Worm (Caenorhabditis elegans): ENCODE data around the gene T11F9.14.

- TF ChIP-seq lim-6 (tag; optimal IDR thresholded peaks at IDR 0.05), result no peak
- no peak for TF ChIP-seq nhr-11 (tag; optimal IDR thresholded peaks at IDR 0.05)
- no peak for TF ChIP-seq pqm-1 (tag; optimal IDR thresholded peaks at IDR 0.05)
- TF ChIP-seq F13H6.1 (tag; optimal IDR thresholded peaks at IDR 0.05), result no peak
- TF ChIP-seq lin-11 (tag; optimal IDR thresholded peaks at IDR 0.05), result no peak
- TF ChIP-seq elt-2 (tag; optimal IDR thresholded peaks at IDR 0.05), result no peak
- no peak for TF ChIP-seq ahr-1 (tag; optimal IDR thresholded peaks at IDR 0.05)
- no peak for TF ChIP-seq ceh-18 (tag; optimal IDR thresholded peaks at IDR 0.05)
- no peak for TF ChIP-seq nfya-1 (tag; optimal IDR thresholded peaks at IDR 0.05)
- TF ChIP-seq dve-1 (tag; optimal IDR thresholded peaks at IDR 0.05), result no peak
- no peak for TF ChIP-seq ceh-24 (tag; optimal IDR thresholded peaks at IDR 0.05)
- TF ChIP-seq pha-2 (tag; optimal IDR thresholded peaks at IDR 0.05), result no peak
- TF ChIP-seq sox-4 (tag; optimal IDR thresholded peaks at IDR 0.05), result no peak
These were observed 44.2 kb downstream of the T11F9.14 start for ce11 chrV:11436407-11436806.
